Fruit fly (Drosophila melanogaster) whole organism, embryonic: ENCODE measurements around the gene Drsl2.

Source experiments
- Abd-B ChIP-seq: fragments of 200-800 bp; sonication (Bioruptor generic); optimal IDR thresholded peaks from 2 replicates; lab custom pipeline; 2018; ENCODE audit warnings: missing biosample characterization, mild to moderate bottlenecking, missing genetic modification characterization, moderate library complexity
- CG10431 ChIP-seq: fragments of 200-800 bp; sonication (Bioruptor generic); optimal IDR thresholded peaks from 3 replicates; lab custom pipeline; 2018; ENCODE audit warnings: missing biosample characterization, mild to moderate bottlenecking, missing genetic modification characterization
- CG13287 ChIP-seq: fragments of 200-800 bp; sonication (Bioruptor generic); IDR thresholded peaks from 2 replicates; pipeline ENCODE4 v1.3.6; 2022; ENCODE audit warnings: missing biosample characterization, missing genetic modification characterization; ENCODE audit not compliant: partially characterized antibody
- CG13424 ChIP-seq: fragments of 200-800 bp; sonication (Bioruptor generic); optimal IDR thresholded peaks from 2 replicates; lab custom pipeline; 2019; ENCODE audit warnings: missing biosample characterization, mild to moderate bottlenecking, missing genetic modification characterization, moderate library complexity
- CG15696 ChIP-seq: fragments of 200-800 bp; sonication (Bioruptor generic); optimal IDR thresholded peaks from 2 replicates; lab custom pipeline; 2019; ENCODE audit warnings: missing biosample characterization, mild to moderate bottlenecking, missing genetic modification characterization, moderate library complexity
- CG17328 ChIP-seq: fragments of 200-800 bp; sonication (Bioruptor generic); IDR thresholded peaks from 2 replicates; pipeline ENCODE4 v1.3.6; 2022; ENCODE audit warnings: missing biosample characterization, missing genetic modification characterization
- CG18599 ChIP-seq: fragments of 200-800 bp; sonication (Bioruptor generic); optimal IDR thresholded peaks from 3 replicates; lab custom pipeline; 2017; ENCODE audit warnings: missing biosample characterization, missing genetic modification characterization, mild to moderate bottlenecking, moderate library complexity, missing genetic modification reagents
- CG30020 ChIP-seq: fragments of 200-800 bp; optimal IDR thresholded peaks from 2 replicates; lab custom pipeline; 2019; ENCODE audit warnings: missing biosample characterization, mild to moderate bottlenecking, missing genetic modification characterization, moderate library complexity
- CG32532 ChIP-seq: fragments of 200-800 bp; sonication (Bioruptor generic); IDR thresholded peaks from 2 replicates; pipeline ENCODE4 v1.3.6; 2022; ENCODE audit warnings: missing biosample characterization, missing genetic modification characterization
- CG4360 ChIP-seq: fragments of 200-800 bp; sonication (Bioruptor generic); IDR thresholded peaks from 2 replicates; pipeline ENCODE4 v1.3.6; 2022; ENCODE audit warnings: missing biosample characterization, missing genetic modification characterization
- CG6272 ChIP-seq: fragments of 200-800 bp; sonication (Bioruptor generic); IDR thresholded peaks from 2 replicates; pipeline ENCODE4 v1.3.6; 2022; ENCODE audit warnings: missing biosample characterization, missing genetic modification characterization
- CG7372 ChIP-seq: fragments of 200-800 bp; sonication (Bioruptor generic); IDR thresholded peaks from 2 replicates; pipeline ENCODE4 v1.3.6; 2022; ENCODE audit warnings: missing biosample characterization, missing genetic modification characterization
- CG7928 ChIP-seq: fragments of 200-800 bp; sonication (Bioruptor generic); optimal IDR thresholded peaks from 2 replicates; lab custom pipeline; 2017; ENCODE audit warnings: missing biosample characterization, mild to moderate bottlenecking, missing genetic modification characterization
- CG8359 ChIP-seq: fragments of 200-800 bp; sonication (Bioruptor generic); optimal IDR thresholded peaks from 2 replicates; lab custom pipeline; 2017; ENCODE audit warnings: missing biosample characterization, mild to moderate bottlenecking, missing genetic modification characterization, borderline replicate concordance
- CG8924 ChIP-seq: fragments of 200-800 bp; optimal IDR thresholded peaks from 3 replicates; lab custom pipeline; 2019; ENCODE audit warnings: missing biosample characterization, mild to moderate bottlenecking, missing genetic modification characterization, moderate library complexity
- CG9817 ChIP-seq: fragments of 200-800 bp; sonication (Bioruptor generic); optimal IDR thresholded peaks from 2 replicates; lab custom pipeline; 2018; ENCODE audit warnings: missing biosample characterization, mild to moderate bottlenecking, missing genetic modification characterization, moderate library complexity
- Dfd ChIP-seq, 2 experiments: fragments of >200 bp; optimal IDR thresholded peaks; 2 replicates each; lab custom pipeline; 2017; ENCODE audit warnings: missing biosample characterization in 2 of 2, missing genetic modification characterization in 2 of 2
- E2f2 ChIP-seq: fragments of 200-800 bp; sonication (Bioruptor generic); IDR thresholded peaks from 2 replicates; pipeline ENCODE4 v1.3.6; 2022; ENCODE audit warnings: missing biosample characterization, missing genetic modification characterization
- Eip74EF ChIP-seq, 2 experiments: fragments of 200-800 bp in 1 of 2; fragments of >200 bp in 1 of 2; sonication (Bioruptor generic) in 1 of 2; optimal IDR thresholded peaks; 2 replicates each; lab custom pipeline; 2017 to 2019; ENCODE audit warnings: missing biosample characterization in 2 of 2, missing genetic modification characterization in 2 of 2, mild to moderate bottlenecking in 1 of 2, moderate library complexity in 1 of 2
- HLH3B ChIP-seq: fragments of 200-800 bp; sonication (Bioruptor generic); IDR thresholded peaks from 2 replicates; pipeline ENCODE4 v1.3.6; 2022; ENCODE audit warnings: missing biosample characterization, missing genetic modification characterization
- Jarid2 ChIP-seq: fragments of 200-800 bp; sonication (Bioruptor generic); optimal IDR thresholded peaks from 3 replicates; lab custom pipeline; 2017; ENCODE audit warnings: mild to moderate bottlenecking, missing biosample characterization, missing genetic modification reagents, missing genetic modification characterization
- Max ChIP-seq: fragments of 200-800 bp; sonication (Bioruptor generic); optimal IDR thresholded peaks from 2 replicates; lab custom pipeline; 2016; ENCODE audit warnings: missing biosample characterization, mild to moderate bottlenecking, missing genetic modification characterization
- Mes4 ChIP-seq: fragments of 200-800 bp; sonication (Bioruptor generic); optimal IDR thresholded peaks from 2 replicates; lab custom pipeline; 2016; ENCODE audit warnings: missing biosample characterization, missing genetic modification characterization
- Mrtf ChIP-seq: fragments of 200-800 bp; sonication (Bioruptor generic); IDR thresholded peaks from 3 replicates; pipeline ENCODE4 v1.3.6; 2022; ENCODE audit warnings: missing biosample characterization, missing genetic modification characterization
- NFAT ChIP-seq: fragments of 200-800 bp; sonication (Bioruptor generic); IDR thresholded peaks from 2 replicates; pipeline ENCODE4 v1.3.6; 2022; ENCODE audit warnings: missing biosample characterization, missing genetic modification characterization
- Rx ChIP-seq: fragments of 200-800 bp; sonication (Bioruptor generic); IDR thresholded peaks from 2 replicates; pipeline ENCODE4 v1.3.6; 2022; ENCODE audit warnings: missing biosample characterization, missing genetic modification characterization
- Sox102F ChIP-seq: fragments of 200-800 bp; sonication (Bioruptor generic); optimal IDR thresholded peaks from 2 replicates; lab custom pipeline; 2018; ENCODE audit warnings: missing biosample characterization, mild to moderate bottlenecking, missing genetic modification characterization, moderate library complexity
- Xrp1 ChIP-seq: fragments of 200-800 bp; sonication (Bioruptor generic); IDR thresholded peaks from 2 replicates; pipeline ENCODE4 v1.3.6; 2022; ENCODE audit warnings: missing biosample characterization, missing genetic modification characterization
- abd-A ChIP-seq: fragments of 200-800 bp; sonication (Bioruptor generic); optimal IDR thresholded peaks from 3 replicates; lab custom pipeline; 2019; ENCODE audit warnings: missing biosample characterization, mild to moderate bottlenecking, missing genetic modification characterization, moderate library complexity
- ase ChIP-seq: fragments of 200-800 bp; sonication (Bioruptor generic); IDR thresholded peaks from 3 replicates; pipeline ENCODE4 v1.3.6; 2022; ENCODE audit warnings: missing biosample characterization, missing genetic modification characterization
- bowl ChIP-seq: fragments of 200-800 bp; sonication (Bioruptor generic); IDR thresholded peaks from 2 replicates; pipeline ENCODE4 v1.3.6; 2022; ENCODE audit warnings: missing biosample characterization, missing genetic modification characterization
- chinmo ChIP-seq: fragments of 200-800 bp; sonication (Bioruptor generic); IDR thresholded peaks from 4 replicates; pipeline ENCODE4 v1.3.6; 2022; ENCODE audit warnings: missing biosample characterization, missing genetic modification characterization; ENCODE audit not compliant: partially characterized antibody
- crol ChIP-seq: fragments of 200-800 bp; sonication (Bioruptor generic); IDR thresholded peaks from 2 replicates; pipeline ENCODE4 v1.3.6; 2022; ENCODE audit warnings: missing biosample characterization, missing genetic modification characterization
- da ChIP-seq: fragments of 200-800 bp; sonication (Bioruptor generic); optimal IDR thresholded peaks from 2 replicates; lab custom pipeline; 2016; ENCODE audit warnings: missing biosample characterization, missing genetic modification characterization
- gro ChIP-seq: fragments of 200-800 bp; sonication (Bioruptor generic); optimal IDR thresholded peaks from 2 replicates; lab custom pipeline; 2016; ENCODE audit warnings: missing biosample characterization, missing genetic modification characterization
- gsb-n ChIP-seq: fragments of 200-800 bp; sonication (Bioruptor generic); optimal IDR thresholded peaks from 3 replicates; lab custom pipeline; 2018; ENCODE audit warnings: missing biosample characterization, mild to moderate bottlenecking, missing genetic modification characterization
- her ChIP-seq: fragments of 200-800 bp; sonication (Bioruptor generic); optimal IDR thresholded peaks from 2 replicates; lab custom pipeline; 2016; ENCODE audit warnings: missing biosample characterization, missing genetic modification characterization
- pan ChIP-seq, 4 experiments: fragments of >200 bp in 3 of 4; fragments of 200-800 bp in 1 of 4; sonication (Bioruptor generic) in 1 of 4; optimal IDR thresholded peaks in 3 of 4; IDR thresholded peaks in 1 of 4; 2 replicates each; pipeline versions ENCODE4 v1.3.6 to Lab custom; 2017 to 2022; ENCODE audit warnings: missing biosample characterization in 2 of 4, missing genetic modification characterization in 2 of 4, mixed read lengths in 1 of 4
- pb ChIP-seq: fragments of 200-800 bp; sonication (Bioruptor generic); optimal IDR thresholded peaks from 3 replicates; lab custom pipeline; 2016; ENCODE audit warnings: missing biosample characterization, missing genetic modification characterization
- pita ChIP-seq: fragments of 200-800 bp; sonication (Bioruptor generic); optimal IDR thresholded peaks from 2 replicates; lab custom pipeline; 2017; ENCODE audit warnings: missing biosample characterization, mild to moderate bottlenecking, missing genetic modification characterization
- prd ChIP-seq, 3 experiments: fragments of >200 bp in 2 of 3; fragments of 200-800 bp in 1 of 3; sonication (Bioruptor generic) in 1 of 3; optimal IDR thresholded peaks in 2 of 3; IDR thresholded peaks in 1 of 3; 2 replicates in 2 of 3; 3 replicates in 1 of 3; pipeline versions ENCODE4 v1.3.6 to Lab custom; 2017 to 2022; ENCODE audit warnings: missing biosample characterization in 1 of 3, missing genetic modification characterization in 1 of 3
- slou ChIP-seq: fragments of 200-800 bp; sonication (Bioruptor generic); optimal IDR thresholded peaks from 3 replicates; lab custom pipeline; 2016; ENCODE audit warnings: missing biosample characterization, missing genetic modification characterization
- sna ChIP-seq: fragments of 200-800 bp; sonication (Bioruptor generic); IDR thresholded peaks from 2 replicates; pipeline ENCODE4 v1.3.6; 2022; ENCODE audit warnings: missing biosample characterization, missing genetic modification characterization; ENCODE audit not compliant: partially characterized antibody
- sob ChIP-seq: fragments of 200-800 bp; sonication (Bioruptor generic); IDR thresholded peaks from 2 replicates; pipeline ENCODE4 v1.3.6; 2022; ENCODE audit warnings: missing biosample characterization, missing genetic modification characterization
- tna ChIP-seq: fragments of 200-800 bp; sonication (Bioruptor generic); IDR thresholded peaks from 2 replicates; pipeline ENCODE4 v1.3.6; 2022; ENCODE audit warnings: missing biosample characterization, missing genetic modification characterization; ENCODE audit not compliant: partially characterized antibody
- wdn ChIP-seq: fragments of 200-800 bp; sonication (Bioruptor generic); IDR thresholded peaks from 2 replicates; pipeline ENCODE4 v1.3.6; 2022; ENCODE audit warnings: missing biosample characterization, missing genetic modification characterization
- yki ChIP-seq: fragments of >200 bp; optimal IDR thresholded peaks from 3 replicates; lab custom pipeline; 2018
- zfh2 ChIP-seq: fragments of 200-800 bp; sonication (Bioruptor generic); optimal IDR thresholded peaks from 2 replicates; lab custom pipeline; 2016; ENCODE audit warnings: missing biosample characterization, missing genetic modification characterization

Gene Drsl2

DNA sequence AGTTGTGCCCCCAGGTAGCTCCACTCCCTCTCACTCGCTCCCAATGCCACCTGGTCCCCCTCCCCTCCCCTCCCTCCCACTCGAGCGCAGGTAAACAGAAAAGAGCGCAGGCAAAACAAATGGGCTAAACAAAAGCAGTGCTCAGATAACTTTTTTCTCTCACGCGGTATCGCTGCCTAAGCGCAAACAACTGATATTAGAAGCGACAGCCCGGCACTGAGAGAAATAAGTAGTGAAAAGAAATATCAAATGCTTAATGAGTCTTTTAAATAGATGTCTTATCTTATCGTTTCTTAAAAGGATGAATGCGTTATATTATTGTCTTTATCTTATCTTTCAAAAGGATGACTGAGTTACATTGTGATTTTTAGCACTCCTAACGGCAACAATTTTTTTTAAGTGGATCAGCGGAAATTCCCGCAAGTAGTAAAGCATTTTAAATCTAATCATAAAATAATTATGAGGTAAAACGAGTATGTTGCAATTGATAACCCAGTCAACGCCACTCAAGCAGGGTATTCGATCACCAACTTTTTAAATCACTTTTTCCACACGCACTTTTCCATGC, 12.9 kb upstream of the Drsl2 start (continued):
- peak; percentile 85 for TF ChIP-seq Mes4 (GFP tag; lab: Kevin White, UChicago)
- peak; percentile 94 for TF ChIP-seq Sox102F
- TF ChIP-seq pb (GFP tag; lab: Kevin White, UChicago) = peak; percentile 73
- peak; percentile 88 for TF ChIP-seq her
- TF ChIP-seq Dfd (GFP tag; optimal IDR thresholded peaks at IDR 0.05; lab: Kevin White, UChicago) = no peak
- peak; percentile 18; the same call in 1 of the 2 replicates for TF ChIP-seq CG4360 (GFP tag; lab: Robert Waterston, UW)
- peak; percentile 85 for TF ChIP-seq gro (GFP tag; lab: Kevin White, UChicago)
- peak; percentile 89 for TF ChIP-seq Max (GFP tag; lab: Kevin White, UChicago)
- TF ChIP-seq Abd-B (GFP tag; lab: Kevin White, UChicago) = peak; percentile 85
- TF ChIP-seq prd (optimal IDR thresholded peaks at IDR 0.05; lab: Kevin White, UChicago) = no peak
- TF ChIP-seq prd (GFP tag; IDR thresholded peaks at IDR 0.05; lab: Robert Waterston, UW) = peak; percentile 91
- peak; percentile 5 for TF ChIP-seq abd-A
- TF ChIP-seq HLH3B (GFP tag; lab: Robert Waterston, UW) = peak; percentile 90
- TF ChIP-seq CG32532 = peak; percentile 89
- peak; percentile 52 for TF ChIP-seq CG30020
- peak; percentile 77; the same call in 2 of the 4 replicates for TF ChIP-seq chinmo
- TF ChIP-seq sna (GFP tag; lab: Robert Waterston, UW) = no peak
- peak; percentile 86 for TF ChIP-seq Rx (GFP tag; lab: Robert Waterston, UW)
- peak; percentile 88 for TF ChIP-seq CG6272 (GFP tag; lab: Robert Waterston, UW)
- TF ChIP-seq zfh2 (GFP tag; lab: Kevin White, UChicago) = peak; percentile 74
- TF ChIP-seq Jarid2 (GFP tag; lab: Kevin White, UChicago) = peak; percentile 67
- peak; percentile 80 for TF ChIP-seq NFAT (GFP tag; lab: Robert Waterston, UW)
- TF ChIP-seq wdn = peak; percentile 80
- no peak for TF ChIP-seq yki (lab: Kevin White, UChicago)
- TF ChIP-seq Eip74EF (GFP tag; optimal IDR thresholded peaks at IDR 0.05; lab: Kevin White, UChicago) = peak in 1 of 2 experiments; percentile 95
- peak; percentile 29 for TF ChIP-seq CG7928 (GFP tag; lab: Kevin White, UChicago)
- no peak; the same call in 1 of the 2 replicates for TF ChIP-seq CG13287 (GFP tag; lab: Robert Waterston, UW)
- TF ChIP-seq Mrtf (GFP tag; lab: Robert Waterston, UW) = peak; percentile 86
- TF ChIP-seq bowl (GFP tag; lab: Robert Waterston, UW) = peak; percentile 73; the same call in 1 of the 2 replicates
- TF ChIP-seq CG18599 (GFP tag; lab: Kevin White, UChicago) = peak; percentile 96
- peak; percentile 84 for TF ChIP-seq CG9817 (tag; lab: Kevin White, UChicago)
- TF ChIP-seq tna (GFP tag; lab: Robert Waterston, UW) = no peak
- peak; percentile 76 for TF ChIP-seq CG8359 (GFP tag; lab: Kevin White, UChicago)
- peak; percentile 74 for TF ChIP-seq E2f2 (GFP tag; lab: Robert Waterston, UW)
- TF ChIP-seq crol = peak; percentile 96
- TF ChIP-seq CG17328 = peak; percentile 89
- peak; percentile 88 for TF ChIP-seq gsb-n
- peak; percentile 60 for TF ChIP-seq da (GFP tag; lab: Kevin White, UChicago)
- no peak for TF ChIP-seq pita (GFP tag; lab: Kevin White, UChicago)
- peak; percentile 94 for TF ChIP-seq sob (GFP tag; lab: Robert Waterston, UW)
- peak; percentile 91 for TF ChIP-seq Xrp1 (GFP tag; lab: Robert Waterston, UW)
- TF ChIP-seq slou (GFP tag; lab: Kevin White, UChicago) = peak; percentile 57
- TF ChIP-seq CG7372 (GFP tag; lab: Robert Waterston, UW) = peak; percentile 83
- TF ChIP-seq pan (optimal IDR thresholded peaks at IDR 0.05; lab: Kevin White, UChicago) = no peak
- TF ChIP-seq pan (GFP tag; optimal IDR thresholded peaks at IDR 0.05 in 1 of 2, IDR thresholded peaks at IDR 0.05 in 1 of 2) = peak in 1 of 2 experiments; percentile 92
- TF ChIP-seq CG15696 = peak; percentile 58
- peak; percentile 94 for TF ChIP-seq CG13424 (tag; lab: Kevin White, UChicago)
- peak; percentile 96 for TF ChIP-seq CG8924 (tag; lab: Kevin White, UChicago)
- TF ChIP-seq CG10431 (GFP tag; lab: Kevin White, UChicago) = peak; percentile 70
- peak; percentile 89 for TF ChIP-seq ase (GFP tag; lab: Robert Waterston, UW)
